Worm (Caenorhabditis elegans): ENCODE measurements around the gene ech-5.

DNA sequence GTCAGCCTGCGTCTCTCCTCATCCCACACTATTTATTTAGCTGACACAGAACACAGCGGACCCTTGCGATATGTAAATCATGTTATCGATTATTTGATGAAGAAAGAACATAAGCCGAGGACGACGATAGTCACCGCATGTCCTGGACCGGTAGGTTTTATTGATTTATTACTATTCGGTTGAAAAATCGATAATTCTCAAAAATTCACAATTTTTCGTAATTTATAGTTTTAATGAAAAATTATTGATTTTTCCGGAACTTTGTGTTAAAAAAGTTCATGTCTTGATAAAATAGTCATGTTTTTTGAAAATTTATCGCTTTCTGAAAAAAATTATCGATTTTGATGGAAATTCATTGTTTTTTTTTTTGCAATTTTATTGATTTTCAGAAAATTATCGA lies 51.4 kb downstream of the ech-5 start:
- TF ChIP-seq flt-1 (GFP tag; IDR thresholded peaks at IDR 0.05): no peak
- no peak for TF ChIP-seq ama-1 (optimal IDR thresholded peaks at IDR 0.05)

Measured in whole organism, early embryonic.